Worm (Caenorhabditis elegans) whole organism, L4 larva: ENCODE measurements around the gene srw-2.

ENCODE experiments used
- ceh-44 ChIP-seq: fragments of 200-800 bp; sonication (Bioruptor generic); IDR thresholded peaks from 2 replicates; pipeline ENCODE4 v1.3.6; 2022; ENCODE audit warnings: missing genetic modification reagents, missing genetic modification characterization, missing compliant biosample characterization
- cey-2 ChIP-seq: sonication (generic microtip); optimal IDR thresholded peaks from 3 replicates; lab custom pipeline; 2017; ENCODE audit warnings: missing genetic modification characterization, mild to moderate bottlenecking, missing compliant biosample characterization, antibody characterized with exemption, borderline replicate concordance; ENCODE audit not compliant: insufficient read depth
- skn-1 ChIP-seq: fragments of 150-350 bp; optimal IDR thresholded peaks from 2 replicates; lab custom pipeline; 2014; ENCODE audit warnings: missing biosample characterization, missing genetic modification characterization
- snpc-4 ChIP-seq: fragments of 150-350 bp; optimal IDR thresholded peaks from 2 replicates; lab custom pipeline; 2014; ENCODE audit warnings: missing biosample characterization, missing genetic modification characterization

- no peak for TF ChIP-seq ceh-44 (GFP tag; lab: Robert Waterston, UW)
- TF ChIP-seq cey-2 (tag; lab: Kevin White, UChicago): no peak
- TF ChIP-seq skn-1: no peak
- TF ChIP-seq snpc-4: no peak
These were observed 2.0 kb downstream of the srw-2 start, which contains the start of gene srj-50 for ce11 chrV:2832666-2833065.
